Worm (Caenorhabditis elegans) whole organism, L3 larva: Measurements from ENCODE around the gene zzz-1.

Experiments
- egl-27 ChIP-seq: sonication (generic microtip); optimal IDR thresholded peaks from 4 replicates; lab custom pipeline; 2017; ENCODE audit warnings: missing biosample characterization, missing genetic modification reagents, missing genetic modification characterization
- fos-1 ChIP-seq: fragments of 150-350 bp; optimal IDR thresholded peaks from 2 replicates; lab custom pipeline; 2014; ENCODE audit warnings: missing biosample characterization, missing genetic modification characterization
- nhr-23 ChIP-seq: fragments of 150-350 bp; optimal IDR thresholded peaks from 2 replicates; lab custom pipeline; 2014; ENCODE audit warnings: missing biosample characterization, missing genetic modification reagents, missing genetic modification characterization
- nhr-28 ChIP-seq: fragments of 150-350 bp; optimal IDR thresholded peaks from 2 replicates; lab custom pipeline; 2014; ENCODE audit warnings: missing biosample characterization, missing genetic modification characterization
- nhr-77 ChIP-seq: fragments of 150-350 bp; optimal IDR thresholded peaks from 2 replicates; lab custom pipeline; 2014; ENCODE audit warnings: missing biosample characterization, missing genetic modification characterization
- snpc-4 ChIP-seq: fragments of 150-350 bp; optimal IDR thresholded peaks from 2 replicates; lab custom pipeline; 2014; ENCODE audit warnings: missing biosample characterization, missing genetic modification characterization
- tbx-2 ChIP-seq: sonication (generic microtip); optimal IDR thresholded peaks from 2 replicates; lab custom pipeline; 2016; ENCODE audit warnings: mild to moderate bottlenecking, missing genetic modification characterization, missing compliant biosample characterization
- ztf-11 ChIP-seq: fragments of 150-350 bp; optimal IDR thresholded peaks from 2 replicates; lab custom pipeline; 2014; ENCODE audit warnings: missing biosample characterization, missing genetic modification characterization

DNA sequence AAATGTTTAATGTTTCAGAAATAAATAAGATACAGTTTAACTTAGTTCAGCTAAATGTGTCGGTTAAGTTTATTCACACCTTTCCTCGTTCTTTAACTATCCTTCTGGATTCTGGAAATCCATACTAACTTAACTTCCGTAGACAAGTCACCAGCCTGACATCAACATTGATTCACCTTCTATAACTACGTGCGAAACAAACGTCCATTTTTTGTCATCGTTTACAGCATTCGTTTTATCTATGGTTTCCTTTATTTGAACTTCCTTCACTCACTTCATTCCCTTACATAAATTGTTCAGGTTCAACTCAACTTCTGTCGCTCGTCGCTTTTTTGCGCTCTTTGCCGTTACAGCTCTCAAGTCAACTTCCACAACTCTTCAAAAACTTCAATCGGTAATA, 32.2 kb upstream of the zzz-1 start, which contains the start of gene F17C11.26:
- TF ChIP-seq snpc-4 (tag; lab: Kevin White, UChicago) (no peak), nhr-28 (tag; lab: Kevin White, UChicago) (no peak), fos-1 (no peak), egl-27 (tag; lab: Kevin White, UChicago) (no peak), ztf-11 (tag; lab: Kevin White, UChicago) (no peak), nhr-77 (tag; lab: Kevin White, UChicago) (no peak), tbx-2 (tag; lab: Kevin White, UChicago) (no peak), nhr-23 (tag; lab: Kevin White, UChicago) (no peak)
